Fruit fly (Drosophila melanogaster) whole organism, embryonic: ENCODE results near the gene saturn.

ENCODE experiments used
- CG12071 ChIP-seq: fragments of 200-800 bp; sonication (Bioruptor generic); optimal IDR thresholded peaks from 3 replicates; lab custom pipeline; 2018; ENCODE audit warnings: missing biosample characterization, mild to moderate bottlenecking, missing genetic modification characterization
- CG12391 ChIP-seq: fragments of 200-800 bp; sonication (Bioruptor generic); optimal IDR thresholded peaks from 3 replicates; lab custom pipeline; 2018; ENCODE audit warnings: missing biosample characterization, mild to moderate bottlenecking, missing genetic modification characterization, moderate library complexity
- CG15479 ChIP-seq: fragments of 200-800 bp; sonication (Bioruptor generic); optimal IDR thresholded peaks from 3 replicates; lab custom pipeline; 2019; ENCODE audit warnings: missing biosample characterization, mild to moderate bottlenecking, missing genetic modification characterization, moderate library complexity
- CG16813 ChIP-seq: fragments of 200-800 bp; sonication (Bioruptor generic); IDR thresholded peaks from 3 replicates; pipeline ENCODE4 v1.3.6; 2022; ENCODE audit warnings: missing biosample characterization, missing genetic modification characterization; ENCODE audit not compliant: partially characterized antibody
- CG17328 ChIP-seq: fragments of 200-800 bp; sonication (Bioruptor generic); IDR thresholded peaks from 2 replicates; pipeline ENCODE4 v1.3.6; 2022; ENCODE audit warnings: missing biosample characterization, missing genetic modification characterization
- CG18476 ChIP-seq: fragments of 200-800 bp; sonication (Bioruptor generic); optimal IDR thresholded peaks from 2 replicates; lab custom pipeline; 2016; ENCODE audit warnings: missing biosample characterization, mild to moderate bottlenecking, missing genetic modification characterization
- CG2199 ChIP-seq: fragments of 200-800 bp; sonication (Bioruptor generic); IDR thresholded peaks from 3 replicates; pipeline ENCODE4 v1.3.6; 2022; ENCODE audit warnings: missing biosample characterization, missing genetic modification characterization
- CG33557 ChIP-seq: fragments of 200-800 bp; sonication (Bioruptor generic); optimal IDR thresholded peaks from 2 replicates; lab custom pipeline; 2019; ENCODE audit warnings: missing biosample characterization, mild to moderate bottlenecking, missing genetic modification characterization, moderate library complexity
- CG34224 ChIP-seq: fragments of 200-800 bp; sonication (Bioruptor generic); IDR thresholded peaks from 3 replicates; pipeline ENCODE4 v1.3.6; 2022; ENCODE audit warnings: missing biosample characterization, missing genetic modification characterization; ENCODE audit not compliant: partially characterized antibody
- CG4360 ChIP-seq: fragments of 200-800 bp; sonication (Bioruptor generic); IDR thresholded peaks from 2 replicates; pipeline ENCODE4 v1.3.6; 2022; ENCODE audit warnings: missing biosample characterization, missing genetic modification characterization
- CG9797 ChIP-seq: fragments of 200-800 bp; sonication (Bioruptor generic); optimal IDR thresholded peaks from 3 replicates; lab custom pipeline; 2018; ENCODE audit warnings: missing biosample characterization, mild to moderate bottlenecking, missing genetic modification characterization
- D ChIP-seq, 2 experiments: fragments of 200-800 bp in 1 of 2; fragments of >200 bp in 1 of 2; sonication (Bioruptor generic) in 1 of 2; optimal IDR thresholded peaks; 2 replicates in 1 of 2; 3 replicates in 1 of 2; lab custom pipeline; 2017; ENCODE audit warnings: mild to moderate bottlenecking in 1 of 2, missing biosample characterization in 1 of 2, missing genetic modification characterization in 1 of 2, missing genetic modification reagents in 1 of 2
- GATAe ChIP-seq: fragments of 200-800 bp; sonication (Bioruptor generic); conservative IDR thresholded peaks from 2 replicates; pipeline ENCODE4 v1.3.6; 2022; ENCODE audit warnings: missing biosample characterization, missing genetic modification characterization
- HLH4C ChIP-seq: fragments of 200-800 bp; sonication (Bioruptor generic); IDR thresholded peaks from 3 replicates; pipeline ENCODE4 v1.3.6; 2022; ENCODE audit warnings: missing biosample characterization, missing genetic modification characterization; ENCODE audit not compliant: partially characterized antibody
- HmgZ ChIP-seq: fragments of 200-800 bp; sonication (Bioruptor generic); optimal IDR thresholded peaks from 2 replicates; lab custom pipeline; 2018; ENCODE audit warnings: missing biosample characterization, mild to moderate bottlenecking, missing genetic modification characterization
- Lhr ChIP-seq: fragments of 200-800 bp; sonication (Bioruptor generic); optimal IDR thresholded peaks from 3 replicates; lab custom pipeline; 2017; ENCODE audit warnings: mild to moderate bottlenecking, missing biosample characterization, missing genetic modification reagents, missing genetic modification characterization
- Nf-YB ChIP-seq: fragments of 200-800 bp; sonication (Bioruptor generic); optimal IDR thresholded peaks from 3 replicates; lab custom pipeline; 2019; ENCODE audit warnings: missing biosample characterization, mild to moderate bottlenecking, missing genetic modification characterization, moderate library complexity
- Nf-YC ChIP-seq: fragments of 200-800 bp; optimal IDR thresholded peaks from 3 replicates; lab custom pipeline; 2019; ENCODE audit warnings: missing biosample characterization, mild to moderate bottlenecking, missing genetic modification characterization, moderate library complexity
- YL-1 ChIP-seq: fragments of 200-800 bp; sonication (Bioruptor generic); optimal IDR thresholded peaks from 3 replicates; lab custom pipeline; 2017; ENCODE audit warnings: missing biosample characterization, mild to moderate bottlenecking, missing genetic modification characterization
- bowl ChIP-seq: fragments of 200-800 bp; sonication (Bioruptor generic); IDR thresholded peaks from 2 replicates; pipeline ENCODE4 v1.3.6; 2022; ENCODE audit warnings: missing biosample characterization, missing genetic modification characterization
- cato ChIP-seq: fragments of 200-800 bp; sonication (Bioruptor generic); optimal IDR thresholded peaks from 2 replicates; lab custom pipeline; 2016; ENCODE audit warnings: missing biosample characterization, missing genetic modification characterization, borderline replicate concordance
- chm ChIP-seq: fragments of 200-800 bp; sonication (Bioruptor generic); IDR thresholded peaks from 2 replicates; pipeline ENCODE4 v1.3.6; 2022; ENCODE audit warnings: missing biosample characterization, missing genetic modification characterization
- ci ChIP-seq: fragments of 200-800 bp; sonication (Bioruptor generic); IDR thresholded peaks from 3 replicates; pipeline ENCODE4 v1.3.6; 2022; ENCODE audit warnings: missing biosample characterization, missing genetic modification characterization
- dati ChIP-seq: fragments of 200-800 bp; sonication (Bioruptor generic); IDR thresholded peaks from 2 replicates; pipeline ENCODE4 v1.3.6; 2022; ENCODE audit warnings: missing biosample characterization, missing genetic modification characterization
- exex ChIP-seq: fragments of 200-800 bp; sonication (Bioruptor generic); optimal IDR thresholded peaks from 4 replicates; lab custom pipeline; 2018; ENCODE audit warnings: missing biosample characterization, mild to moderate bottlenecking, missing genetic modification characterization, moderate library complexity
- fd3F ChIP-seq: fragments of 200-800 bp; sonication (Bioruptor generic); optimal IDR thresholded peaks from 2 replicates; lab custom pipeline; 2018; ENCODE audit warnings: missing biosample characterization, mild to moderate bottlenecking, missing genetic modification characterization, moderate library complexity
- gcm ChIP-seq: fragments of 200-800 bp; sonication (Bioruptor generic); optimal IDR thresholded peaks from 2 replicates; lab custom pipeline; 2019; ENCODE audit warnings: missing biosample characterization, mild to moderate bottlenecking, missing genetic modification characterization, moderate library complexity
- hth ChIP-seq: fragments of >200 bp; optimal IDR thresholded peaks from 2 replicates; lab custom pipeline; 2017; ENCODE audit warnings: inconsistent platforms
- knrl ChIP-seq: fragments of 200-800 bp; sonication (Bioruptor generic); IDR thresholded peaks from 3 replicates; pipeline ENCODE4 v1.3.6; 2022; ENCODE audit warnings: missing biosample characterization, missing genetic modification characterization; ENCODE audit not compliant: partially characterized antibody
- lab ChIP-seq: fragments of 200-800 bp; sonication (Bioruptor generic); optimal IDR thresholded peaks from 3 replicates; lab custom pipeline; 2017; ENCODE audit warnings: missing biosample characterization, missing genetic modification characterization, mild to moderate bottlenecking, moderate library complexity, missing genetic modification reagents
- pros ChIP-seq: fragments of 200-800 bp; sonication (Bioruptor generic); optimal IDR thresholded peaks from 3 replicates; lab custom pipeline; 2019; ENCODE audit warnings: missing biosample characterization, mild to moderate bottlenecking, missing genetic modification characterization, moderate library complexity
- psq ChIP-seq: fragments of 200-800 bp; sonication (Bioruptor generic); optimal IDR thresholded peaks from 2 replicates; lab custom pipeline; 2017; ENCODE audit warnings: missing biosample characterization, missing genetic modification characterization
- row ChIP-seq: fragments of 200-800 bp; sonication (Bioruptor generic); IDR thresholded peaks from 3 replicates; pipeline ENCODE4 v1.3.6; 2022; ENCODE audit warnings: missing biosample characterization, missing genetic modification characterization
- sc ChIP-seq, 3 experiments: fragments of >200 bp in 2 of 3; fragments of 200-800 bp in 1 of 3; sonication (Bioruptor generic) in 1 of 3; optimal IDR thresholded peaks; 2 replicates in 2 of 3; 3 replicates in 1 of 3; lab custom pipeline; 2017; ENCODE audit warnings: mild to moderate bottlenecking in 1 of 3, missing biosample characterization in 1 of 3, missing genetic modification characterization in 1 of 3, missing genetic modification reagents in 1 of 3
- sd ChIP-seq: fragments of 200-800 bp; sonication (Bioruptor generic); optimal IDR thresholded peaks from 3 replicates; lab custom pipeline; 2018; ENCODE audit warnings: missing biosample characterization, mild to moderate bottlenecking, missing genetic modification characterization, moderate library complexity
- sim ChIP-seq: fragments of 200-800 bp; sonication (Bioruptor generic); IDR thresholded peaks from 2 replicates; pipeline ENCODE4 v1.3.6; 2022; ENCODE audit warnings: missing biosample characterization, missing genetic modification characterization
- slp2 ChIP-seq: fragments of 200-800 bp; sonication (Bioruptor generic); optimal IDR thresholded peaks from 2 replicates; lab custom pipeline; 2016; ENCODE audit warnings: missing biosample characterization, missing genetic modification characterization
- sqz ChIP-seq: fragments of 200-800 bp; sonication (Bioruptor generic); optimal IDR thresholded peaks from 3 replicates; lab custom pipeline; 2018; ENCODE audit warnings: missing biosample characterization, mild to moderate bottlenecking, missing genetic modification characterization
- tll ChIP-seq, 2 experiments: fragments of 200-800 bp in 1 of 2; fragments of >200 bp in 1 of 2; sonication (Bioruptor generic) in 1 of 2; optimal IDR thresholded peaks; 2 replicates each; lab custom pipeline; 2017 to 2019; ENCODE audit warnings: missing biosample characterization in 2 of 2, missing genetic modification characterization in 2 of 2, mild to moderate bottlenecking in 1 of 2, moderate library complexity in 1 of 2
- tup ChIP-seq: fragments of 200-800 bp; sonication (Bioruptor generic); optimal IDR thresholded peaks from 2 replicates; lab custom pipeline; 2016; ENCODE audit warnings: missing biosample characterization, mild to moderate bottlenecking, missing genetic modification characterization, moderate library complexity
- wek ChIP-seq: fragments of 200-800 bp; sonication (Bioruptor generic); optimal IDR thresholded peaks from 3 replicates; lab custom pipeline; 2018; ENCODE audit warnings: missing biosample characterization, mild to moderate bottlenecking, missing genetic modification characterization, moderate library complexity
- yki ChIP-seq: fragments of >200 bp; optimal IDR thresholded peaks from 3 replicates; lab custom pipeline; 2018
- zen ChIP-seq: fragments of 200-800 bp; sonication (Bioruptor generic); optimal IDR thresholded peaks from 3 replicates; lab custom pipeline; 2018; ENCODE audit warnings: missing biosample characterization, mild to moderate bottlenecking, missing genetic modification characterization, moderate library complexity
- zf30C ChIP-seq: fragments of 200-800 bp; sonication (Bioruptor generic); optimal IDR thresholded peaks from 3 replicates; lab custom pipeline; 2018; ENCODE audit warnings: missing biosample characterization, mild to moderate bottlenecking, missing genetic modification characterization

saturn gene

DNA sequence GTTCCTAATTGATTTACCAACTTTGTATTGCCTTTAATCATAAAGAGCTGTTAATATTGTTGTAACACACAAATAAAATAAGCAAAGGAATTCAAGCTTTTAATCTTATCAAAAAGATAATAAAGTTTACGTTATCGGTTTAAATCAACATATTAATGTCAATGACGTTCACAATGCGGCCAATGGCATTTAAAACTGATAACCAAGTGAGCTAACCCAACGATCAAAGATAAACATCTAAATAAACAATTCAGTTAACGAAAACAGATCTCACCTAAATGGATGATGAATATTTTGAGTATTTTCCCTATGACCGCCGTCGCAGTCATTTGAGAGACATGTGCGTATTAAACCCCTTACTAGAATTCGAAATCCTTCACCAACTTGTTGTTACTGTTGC, 4.2 kb downstream of the saturn start (continued):
- TF ChIP-seq fd3F (GFP tag; lab: Kevin White, UChicago) (no peak), YL-1 (GFP tag; lab: Kevin White, UChicago) (no peak), slp2 (no peak), exex (peak; percentile 55), sd (peak; percentile 67), wek (no peak), cato (GFP tag; lab: Kevin White, UChicago) (no peak), dati (GFP tag; lab: Robert Waterston, UW) (no peak), CG12391 (no peak)
- TF ChIP-seq, all 482 proteins: peak for 5

DNA sequence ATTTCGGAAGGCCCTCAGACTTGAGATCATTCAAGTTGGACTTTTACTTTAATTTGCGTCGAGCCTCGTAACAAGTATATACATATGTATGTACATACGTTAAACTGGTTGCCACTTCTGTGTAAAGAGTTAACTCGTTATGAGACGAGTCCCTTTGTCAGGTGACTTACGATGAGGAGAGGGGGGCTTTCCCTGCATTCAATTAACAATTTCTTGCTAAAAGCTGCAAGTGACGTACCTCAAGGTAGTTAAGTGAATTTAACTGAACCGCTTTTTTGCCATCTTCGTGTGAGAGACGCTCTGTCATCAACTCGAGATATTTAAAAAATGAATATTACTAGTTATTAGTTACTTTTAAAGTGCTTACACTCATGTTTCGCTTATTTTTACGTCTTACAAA, 5.9 kb downstream of the saturn start:
- TF ChIP-seq Lhr (GFP tag; lab: Kevin White, UChicago) (no peak), CG16813 (no peak), CG33557 (GFP tag; lab: Kevin White, UChicago) (no peak), gcm (GFP tag; lab: Kevin White, UChicago) (no peak), CG18476 (GFP tag; lab: Kevin White, UChicago) (no peak), chm (GFP tag; lab: Robert Waterston, UW) (no peak)

DNA sequence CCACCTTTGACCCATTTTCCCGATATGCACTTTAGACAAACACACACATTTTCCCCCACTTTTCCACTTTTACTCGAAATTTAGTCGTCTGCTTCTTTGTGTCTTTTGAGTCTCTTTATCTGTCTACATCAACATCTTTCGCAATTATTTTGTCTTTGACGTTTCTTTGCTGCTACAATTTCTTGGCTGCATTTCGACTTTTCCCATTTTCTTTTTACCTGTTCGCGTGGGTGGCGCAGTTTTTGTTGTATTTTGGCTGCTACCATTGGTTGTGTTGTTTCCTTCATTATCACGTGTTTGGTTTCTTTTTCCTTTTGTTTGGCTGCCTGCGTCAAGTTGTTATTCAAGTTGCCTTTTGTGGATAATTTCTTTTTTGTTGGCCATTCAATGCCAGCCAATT, 8.5 kb downstream of the saturn start:
- TF ChIP-seq HLH4C (GFP tag; lab: Robert Waterston, UW): no peak
- no peak for TF ChIP-seq CG17328 (GFP tag; lab: Robert Waterston, UW)
- peak; percentile 25 for TF ChIP-seq psq (GFP tag; lab: Kevin White, UChicago)
- no peak for TF ChIP-seq knrl (GFP tag; lab: Robert Waterston, UW)
- peak; percentile 19 for TF ChIP-seq sd
- TF ChIP-seq CG15479: peak; percentile 49
- TF ChIP-seq fd3F (GFP tag; lab: Kevin White, UChicago): no peak
- no peak for TF ChIP-seq row (GFP tag; lab: Robert Waterston, UW)
- peak in 1 of 2 experiments; percentile 70 for TF ChIP-seq tll (GFP tag; optimal IDR thresholded peaks at IDR 0.05; lab: Kevin White, UChicago)
- peak; percentile 86 for TF ChIP-seq pros
- TF ChIP-seq D (optimal IDR thresholded peaks at IDR 0.05; lab: Kevin White, UChicago): peak; percentile 69
- TF ChIP-seq D (GFP tag; optimal IDR thresholded peaks at IDR 0.05; lab: Kevin White, UChicago): no peak
- TF ChIP-seq zen (tag; lab: Kevin White, UChicago): peak; percentile 26
- TF ChIP-seq CG4360 (GFP tag; lab: Robert Waterston, UW): peak; percentile 41; the same call in 1 of the 2 replicates
- peak; percentile 33 for TF ChIP-seq Nf-YB (GFP tag; lab: Kevin White, UChicago)

DNA sequence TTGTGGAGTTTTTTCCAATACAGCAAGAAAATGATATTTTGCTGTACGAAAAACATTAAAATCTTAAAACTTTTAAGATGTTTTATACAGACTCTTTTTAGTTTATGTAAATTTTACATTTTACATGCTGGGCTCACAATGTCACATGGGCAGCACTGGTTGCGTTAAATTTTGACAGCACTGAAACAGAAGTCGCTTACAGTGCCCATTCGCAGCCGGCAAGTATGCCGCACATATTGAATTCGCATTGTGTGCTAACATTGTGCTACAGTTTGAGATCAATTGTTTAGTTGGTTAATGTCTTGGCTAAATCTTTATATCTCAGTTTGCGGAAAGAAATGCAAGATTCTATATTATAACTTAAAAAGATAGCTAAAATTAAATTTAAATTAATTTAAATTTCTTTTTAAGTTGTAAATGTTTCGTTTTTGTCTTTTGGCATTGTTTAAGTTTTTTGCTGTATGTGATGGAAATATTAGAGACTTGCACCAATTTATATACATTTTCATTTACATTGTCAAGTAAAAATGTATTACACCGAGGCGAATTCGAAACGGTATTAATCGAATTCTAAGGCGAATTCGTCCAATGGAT, 9.3 kb downstream of the saturn start:
- TF ChIP-seq CG12071 (GFP tag; lab: Kevin White, UChicago): no peak
- peak; percentile 19 for TF ChIP-seq Nf-YC (tag; lab: Kevin White, UChicago)
- TF ChIP-seq sc (optimal IDR thresholded peaks at IDR 0.05; lab: Kevin White, UChicago): no peak
- no peak for TF ChIP-seq sc (GFP tag; optimal IDR thresholded peaks at IDR 0.05; lab: Kevin White, UChicago)
- no peak for TF ChIP-seq CG9797 (GFP tag; lab: Kevin White, UChicago)
- no peak for TF ChIP-seq sqz (GFP tag; lab: Kevin White, UChicago)
- no peak for TF ChIP-seq hth (lab: Kevin White, UChicago)
- TF ChIP-seq lab (GFP tag; lab: Kevin White, UChicago): no peak
- TF ChIP-seq HmgZ: peak; percentile 12
- TF ChIP-seq exex: no peak
- TF ChIP-seq CG34224: no peak
- TF ChIP-seq CG12391: no peak
- peak; percentile 61; the same call in 1 of the 3 replicates for TF ChIP-seq CG2199 (GFP tag; lab: Robert Waterston, UW)
- TF ChIP-seq bowl (GFP tag; lab: Robert Waterston, UW): no peak
- TF ChIP-seq GATAe (GFP tag; lab: Robert Waterston, UW): no peak
- no peak for TF ChIP-seq ci (GFP tag; lab: Robert Waterston, UW)
- no peak for TF ChIP-seq zf30C (GFP tag; lab: Kevin White, UChicago)
- TF ChIP-seq yki: peak; percentile 6
- TF ChIP-seq sim: no peak
- no peak for TF ChIP-seq tup (GFP tag; lab: Kevin White, UChicago)
